Worm (Caenorhabditis elegans): ENCODE data around the gene Y61A9LA.3.

Gene Y61A9LA.3

DNA sequence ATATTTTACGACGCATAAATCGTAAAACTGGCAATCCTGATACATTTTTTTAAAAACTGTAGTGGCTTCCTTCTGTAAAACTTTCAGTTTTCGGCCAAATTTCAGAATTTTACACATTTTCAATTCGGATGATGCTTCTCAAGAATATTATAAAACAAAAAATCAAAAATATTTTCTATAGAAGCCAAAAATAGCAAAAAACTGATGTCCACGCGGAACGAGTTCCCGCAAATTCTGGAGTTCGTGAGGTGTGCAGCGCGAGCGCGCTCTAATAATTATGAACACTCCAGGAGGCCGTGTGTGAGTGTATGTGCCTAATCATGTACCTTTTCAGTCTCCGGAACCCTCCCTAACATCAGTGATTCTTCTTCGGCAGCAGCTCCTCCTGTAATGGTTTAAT is 46.3 kb downstream of the Y61A9LA.3 start, which contains the start of gene sumv-2:
Gene sumv-2 (plus strand): TSS at position 301 of the 400 bp plus-strand sequence.
- no peak for TF ChIP-seq W03F9.2 (tag; optimal IDR thresholded peaks at IDR 0.05)
- no peak for TF ChIP-seq dao-5 (tag; optimal IDR thresholded peaks at IDR 0.05)
- no peak for TF ChIP-seq him-1 (tag; optimal IDR thresholded peaks at IDR 0.05)

DNA sequence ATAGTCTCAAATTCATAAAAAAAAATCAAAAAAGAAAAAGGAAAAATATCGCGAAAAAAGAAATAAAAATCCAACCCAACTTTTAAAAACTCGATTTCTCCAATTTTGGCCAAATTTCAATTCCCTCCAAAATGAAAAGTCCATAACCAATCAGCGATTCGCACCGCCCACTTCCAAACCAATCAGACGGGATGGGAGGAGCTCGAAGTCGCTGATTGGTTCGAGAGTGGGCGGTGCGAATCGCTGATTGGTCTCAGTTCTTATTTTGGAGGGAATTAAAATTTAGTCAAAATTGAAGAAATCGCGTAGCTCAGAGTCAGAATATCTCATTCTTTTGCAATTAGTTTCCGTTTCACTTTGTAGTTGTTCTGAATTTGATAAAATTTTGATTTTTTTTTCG is 52.6 kb downstream of the Y61A9LA.3 start:
- TF ChIP-seq dao-5 (tag; optimal IDR thresholded peaks at IDR 0.05): no peak
- TF ChIP-seq him-1 (tag; optimal IDR thresholded peaks at IDR 0.05): no peak
- no peak for TF ChIP-seq W03F9.2 (tag; optimal IDR thresholded peaks at IDR 0.05)

DNA sequence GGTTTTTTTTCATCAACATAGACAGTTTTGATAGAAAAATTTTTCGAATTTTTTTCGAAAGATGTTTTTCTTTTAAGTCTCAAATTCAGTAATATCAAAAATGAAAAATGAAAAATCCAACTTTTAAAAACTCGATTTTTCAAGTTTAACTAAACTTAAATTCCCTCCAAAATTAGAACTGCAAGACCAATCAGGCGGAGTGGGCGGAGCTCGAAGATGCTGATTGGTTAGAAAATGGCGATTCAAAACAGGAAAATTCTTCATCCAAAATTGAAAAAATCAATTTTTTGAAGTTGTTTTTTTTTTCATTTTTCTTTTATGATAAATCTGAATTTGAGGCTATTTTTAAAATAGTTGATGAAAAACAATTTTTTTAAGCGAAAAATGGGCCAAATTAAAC is 53.8 kb downstream of the Y61A9LA.3 start:
- TF ChIP-seq dao-5 (tag; optimal IDR thresholded peaks at IDR 0.05): no peak
- TF ChIP-seq him-1 (tag; optimal IDR thresholded peaks at IDR 0.05): no peak
- TF ChIP-seq W03F9.2 (tag; optimal IDR thresholded peaks at IDR 0.05): no peak

DNA sequence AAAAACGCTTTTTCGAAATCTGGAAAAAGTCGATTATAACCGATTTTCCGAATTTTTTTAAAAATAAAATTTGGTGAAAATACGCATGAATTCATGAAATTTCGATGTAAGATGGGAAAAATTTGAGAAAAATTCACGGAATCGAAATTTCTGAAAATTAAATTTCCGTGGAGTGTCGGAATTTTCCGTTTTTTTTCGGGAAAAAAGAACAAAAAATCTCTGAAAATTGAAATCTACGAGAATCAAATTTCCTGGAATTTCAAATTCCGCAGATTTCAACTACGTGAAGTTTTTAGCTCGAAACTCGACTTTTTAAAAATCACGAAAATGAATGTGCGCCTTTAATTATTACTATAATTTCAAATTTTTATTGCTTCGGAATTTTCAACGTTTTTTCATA is 55.4 kb downstream of the Y61A9LA.3 start:
- TF ChIP-seq him-1 (tag; optimal IDR thresholded peaks at IDR 0.05): no peak
- no peak for TF ChIP-seq W03F9.2 (tag; optimal IDR thresholded peaks at IDR 0.05)
- TF ChIP-seq dao-5 (tag; optimal IDR thresholded peaks at IDR 0.05): no peak

DNA sequence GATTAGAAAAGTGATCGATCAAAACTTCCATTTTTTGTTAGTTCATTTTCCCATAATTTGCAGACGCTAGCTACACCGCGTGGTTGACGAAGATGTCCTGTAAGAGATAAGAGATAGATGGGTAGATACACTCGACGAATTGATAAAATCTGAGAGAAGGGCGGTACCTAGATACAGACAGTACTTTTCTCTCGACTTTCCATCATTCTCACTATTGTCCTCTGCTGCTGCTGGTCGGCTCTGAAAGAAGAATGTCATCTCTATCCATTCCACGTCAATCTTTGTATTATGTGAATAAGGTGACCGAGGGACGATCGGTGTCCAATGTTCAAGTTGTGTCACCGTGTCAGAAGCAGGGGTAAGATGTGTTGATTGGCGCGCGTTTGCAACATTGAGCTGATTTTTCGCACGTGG is 57.6 kb downstream of the Y61A9LA.3 start, which contains the start of gene pmt-2:
Gene pmt-2 (plus strand): TSS at position 64 of the 414 bp plus-strand sequence.
- TF ChIP-seq dao-5 (tag; optimal IDR thresholded peaks at IDR 0.05) (no peak), him-1 (tag; optimal IDR thresholded peaks at IDR 0.05) (no peak), W03F9.2 (tag; optimal IDR thresholded peaks at IDR 0.05) (no peak)

DNA sequence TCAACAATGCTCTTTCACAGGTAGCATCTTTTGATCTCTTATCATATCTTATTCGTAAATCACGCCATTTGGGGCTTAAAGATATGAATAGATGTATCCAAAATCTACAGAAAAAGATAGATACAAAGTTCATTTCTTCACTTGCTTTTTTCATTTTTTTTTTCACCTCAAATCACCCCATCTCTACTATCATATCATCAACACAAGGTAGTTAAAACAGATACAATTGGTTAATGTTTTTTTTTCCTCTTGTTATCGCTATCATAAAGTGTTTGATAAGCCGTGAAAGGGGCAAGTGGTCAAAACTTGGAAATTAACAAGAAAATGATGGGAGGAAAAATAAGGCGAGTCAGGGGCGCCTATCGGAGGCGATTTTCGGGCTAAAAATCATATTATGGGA is 59.3 kb downstream of the Y61A9LA.3 start:
- no peak for TF ChIP-seq him-1 (tag; optimal IDR thresholded peaks at IDR 0.05)
